Fruit fly (Drosophila melanogaster) whole organism, embryonic: ENCODE measurements around the gene CG14131.

Source experiments
- Adf1 ChIP-seq: fragments of 200-800 bp; sonication (Bioruptor generic); IDR thresholded peaks from 2 replicates; pipeline ENCODE4 v1.3.6; 2022; ENCODE audit warnings: missing biosample characterization, missing genetic modification characterization
- Atf6 ChIP-seq: fragments of 200-800 bp; sonication (Bioruptor generic); IDR thresholded peaks from 2 replicates; pipeline ENCODE4 v1.3.6; 2022; ENCODE audit warnings: missing biosample characterization, missing genetic modification characterization
- B-H2 ChIP-seq: fragments of 200-800 bp; sonication (Bioruptor generic); optimal IDR thresholded peaks from 2 replicates; lab custom pipeline; 2018; ENCODE audit warnings: missing biosample characterization, mild to moderate bottlenecking, missing genetic modification characterization
- CG1024 ChIP-seq: fragments of 200-800 bp; sonication (Bioruptor generic); IDR thresholded peaks from 2 replicates; pipeline ENCODE4 v1.3.6; 2022; ENCODE audit warnings: missing biosample characterization, missing genetic modification characterization
- CG11504 ChIP-seq: fragments of 200-800 bp; sonication (Bioruptor generic); optimal IDR thresholded peaks from 3 replicates; lab custom pipeline; 2019; ENCODE audit warnings: missing biosample characterization, mild to moderate bottlenecking, missing genetic modification characterization, moderate library complexity
- CG12236 ChIP-seq: fragments of 200-800 bp; sonication (Bioruptor generic); optimal IDR thresholded peaks from 2 replicates; lab custom pipeline; 2016; ENCODE audit warnings: missing biosample characterization, missing genetic modification characterization
- CG13287 ChIP-seq: fragments of 200-800 bp; sonication (Bioruptor generic); IDR thresholded peaks from 2 replicates; pipeline ENCODE4 v1.3.6; 2022; ENCODE audit warnings: missing biosample characterization, missing genetic modification characterization; ENCODE audit not compliant: partially characterized antibody
- CG14014 ChIP-seq: fragments of 200-800 bp; sonication (Bioruptor generic); IDR thresholded peaks from 2 replicates; pipeline ENCODE4 v1.3.6; 2022; ENCODE audit warnings: missing biosample characterization, missing genetic modification characterization
- CG14860 ChIP-seq: fragments of 200-800 bp; sonication (Bioruptor generic); IDR thresholded peaks from 3 replicates; pipeline ENCODE4 v1.3.6; 2022; ENCODE audit warnings: missing biosample characterization, missing genetic modification characterization; ENCODE audit not compliant: partially characterized antibody
- CG15514 ChIP-seq: fragments of 200-800 bp; sonication (Bioruptor generic); optimal IDR thresholded peaks from 3 replicates; lab custom pipeline; 2017; ENCODE audit warnings: missing biosample characterization, missing genetic modification characterization, mild to moderate bottlenecking, moderate library complexity, missing genetic modification reagents
- CG17568 ChIP-seq: fragments of 200-800 bp; sonication (Bioruptor generic); optimal IDR thresholded peaks from 2 replicates; lab custom pipeline; 2018; ENCODE audit warnings: missing biosample characterization, mild to moderate bottlenecking, missing genetic modification characterization, moderate library complexity
- CG17912 ChIP-seq: fragments of 200-800 bp; sonication (Bioruptor generic); optimal IDR thresholded peaks from 2 replicates; lab custom pipeline; 2018; ENCODE audit warnings: missing biosample characterization, mild to moderate bottlenecking, missing genetic modification characterization
- CG18764 ChIP-seq: fragments of 200-800 bp; sonication (Bioruptor generic); optimal IDR thresholded peaks from 3 replicates; lab custom pipeline; 2016; ENCODE audit warnings: missing biosample characterization, missing genetic modification characterization
- CG2712 ChIP-seq: fragments of 200-800 bp; optimal IDR thresholded peaks from 3 replicates; lab custom pipeline; 2019; ENCODE audit warnings: missing biosample characterization, mild to moderate bottlenecking, missing genetic modification characterization, moderate library complexity
- CG42726 ChIP-seq: fragments of 200-800 bp; sonication (Bioruptor generic); IDR thresholded peaks from 2 replicates; pipeline ENCODE4 v1.3.6; 2022; ENCODE audit warnings: missing biosample characterization, missing genetic modification characterization; ENCODE audit not compliant: partially characterized antibody
- CG4820 ChIP-seq: fragments of 200-800 bp; sonication (Bioruptor generic); optimal IDR thresholded peaks from 3 replicates; lab custom pipeline; 2016; ENCODE audit warnings: missing biosample characterization, missing genetic modification characterization
- CG6175 ChIP-seq: fragments of 200-800 bp; sonication (Bioruptor generic); IDR thresholded peaks from 3 replicates; pipeline ENCODE4 v1.3.6; 2022; ENCODE audit warnings: missing biosample characterization, missing genetic modification characterization
- CG7786 ChIP-seq: fragments of 200-800 bp; sonication (Bioruptor generic); optimal IDR thresholded peaks from 2 replicates; lab custom pipeline; 2016; ENCODE audit warnings: missing biosample characterization, missing genetic modification characterization
- CG8089 ChIP-seq: fragments of 200-800 bp; sonication (Bioruptor generic); optimal IDR thresholded peaks from 3 replicates; lab custom pipeline; 2016; ENCODE audit warnings: missing biosample characterization, missing genetic modification characterization
- CG9437 ChIP-seq: fragments of 200-800 bp; sonication (Bioruptor generic); optimal IDR thresholded peaks from 2 replicates; lab custom pipeline; 2018; ENCODE audit warnings: missing biosample characterization, mild to moderate bottlenecking, missing genetic modification characterization
- CTCF ChIP-seq: fragments of 200-800 bp; sonication (Bioruptor generic); optimal IDR thresholded peaks from 2 replicates; lab custom pipeline; 2017; ENCODE audit warnings: missing biosample characterization, mild to moderate bottlenecking, missing genetic modification characterization, moderate library complexity
- Doc3 ChIP-seq: fragments of 200-800 bp; sonication (Bioruptor generic); IDR thresholded peaks from 3 replicates; pipeline ENCODE4 v1.3.6; 2022; ENCODE audit warnings: missing biosample characterization, missing genetic modification characterization; ENCODE audit not compliant: partially characterized antibody
- Dp ChIP-seq: fragments of 200-800 bp; sonication (Bioruptor generic); optimal IDR thresholded peaks from 2 replicates; lab custom pipeline; 2018; ENCODE audit warnings: missing biosample characterization, mild to moderate bottlenecking, missing genetic modification characterization, moderate library complexity
- Hr3 ChIP-seq: fragments of 200-800 bp; sonication (Bioruptor generic); optimal IDR thresholded peaks from 3 replicates; lab custom pipeline; 2016; ENCODE audit warnings: missing biosample characterization, missing genetic modification characterization
- Jarid2 ChIP-seq: fragments of 200-800 bp; sonication (Bioruptor generic); optimal IDR thresholded peaks from 3 replicates; lab custom pipeline; 2017; ENCODE audit warnings: mild to moderate bottlenecking, missing biosample characterization, missing genetic modification reagents, missing genetic modification characterization
- Med ChIP-seq: fragments of 200-800 bp; sonication (Bioruptor generic); peaks from one replicate; lab custom pipeline; 2016; ENCODE audit warnings: missing biosample characterization, missing genetic modification characterization, mild to moderate bottlenecking, inconsistent platforms, moderate library complexity
- Scr ChIP-seq: fragments of 200-800 bp; sonication (Bioruptor generic); IDR thresholded peaks from 2 replicates; pipeline ENCODE4 v1.3.6; 2022; ENCODE audit warnings: missing biosample characterization, missing genetic modification characterization; ENCODE audit not compliant: partially characterized antibody
- Spps ChIP-seq: fragments of 200-800 bp; sonication (Bioruptor generic); optimal IDR thresholded peaks from 2 replicates; lab custom pipeline; 2018; ENCODE audit warnings: missing biosample characterization, mild to moderate bottlenecking, missing genetic modification characterization
- Xbp1 ChIP-seq: fragments of 200-800 bp; sonication (Bioruptor generic); optimal IDR thresholded peaks from 3 replicates; lab custom pipeline; 2016; ENCODE audit warnings: missing biosample characterization, mild to moderate bottlenecking, missing genetic modification characterization
- crc ChIP-seq: fragments of 200-800 bp; sonication (Bioruptor generic); optimal IDR thresholded peaks from 2 replicates; lab custom pipeline; 2016; ENCODE audit warnings: missing biosample characterization, missing genetic modification characterization
- hb ChIP-seq: fragments of 200-800 bp; sonication (Bioruptor generic); IDR thresholded peaks from 3 replicates; pipeline ENCODE4 v1.3.6; 2022; ENCODE audit warnings: missing biosample characterization, missing genetic modification characterization; ENCODE audit not compliant: partially characterized antibody
- inv ChIP-seq: fragments of 200-800 bp; sonication (Bioruptor generic); IDR thresholded peaks from 2 replicates; pipeline ENCODE4 v1.3.6; 2022; ENCODE audit warnings: missing biosample characterization, missing genetic modification characterization; ENCODE audit not compliant: partially characterized antibody
- kay ChIP-seq: fragments of 200-800 bp; sonication (Bioruptor generic); optimal IDR thresholded peaks from 2 replicates; lab custom pipeline; 2016; ENCODE audit warnings: missing biosample characterization, missing genetic modification characterization
- klu ChIP-seq: fragments of 200-800 bp; sonication (Bioruptor generic); IDR thresholded peaks from 2 replicates; pipeline ENCODE4 v1.3.6; 2022; ENCODE audit warnings: missing biosample characterization, missing genetic modification characterization
- kni ChIP-seq: fragments of 200-800 bp; sonication (Bioruptor generic); optimal IDR thresholded peaks from 3 replicates; lab custom pipeline; 2017; ENCODE audit warnings: mild to moderate bottlenecking, missing biosample characterization, missing genetic modification reagents, missing genetic modification characterization
- pho ChIP-seq: fragments of 200-800 bp; sonication (Bioruptor generic); optimal IDR thresholded peaks from 2 replicates; lab custom pipeline; 2016; ENCODE audit warnings: missing biosample characterization, missing genetic modification characterization
- sens ChIP-seq: fragments of 200-800 bp; sonication (Bioruptor generic); peaks from one replicate; lab custom pipeline; 2016; ENCODE audit warnings: missing biosample characterization, missing genetic modification characterization
- ssp ChIP-seq: fragments of 200-800 bp; sonication (Bioruptor generic); IDR thresholded peaks from 2 replicates; pipeline ENCODE4 v1.3.6; 2022; ENCODE audit warnings: missing biosample characterization, missing genetic modification characterization
- stwl ChIP-seq: fragments of 200-800 bp; sonication (Bioruptor generic); optimal IDR thresholded peaks from 3 replicates; lab custom pipeline; 2018; ENCODE audit warnings: missing biosample characterization, mild to moderate bottlenecking, missing genetic modification characterization, moderate library complexity
- tna ChIP-seq: fragments of 200-800 bp; sonication (Bioruptor generic); IDR thresholded peaks from 2 replicates; pipeline ENCODE4 v1.3.6; 2022; ENCODE audit warnings: missing biosample characterization, missing genetic modification characterization; ENCODE audit not compliant: partially characterized antibody
- vvl ChIP-seq: fragments of 200-800 bp; sonication (Bioruptor generic); IDR thresholded peaks from 2 replicates; pipeline ENCODE4 v1.3.6; 2022; ENCODE audit warnings: missing biosample characterization, missing genetic modification characterization
- zen ChIP-seq: fragments of 200-800 bp; sonication (Bioruptor generic); optimal IDR thresholded peaks from 3 replicates; lab custom pipeline; 2018; ENCODE audit warnings: missing biosample characterization, mild to moderate bottlenecking, missing genetic modification characterization, moderate library complexity

Gene CG14131

DNA sequence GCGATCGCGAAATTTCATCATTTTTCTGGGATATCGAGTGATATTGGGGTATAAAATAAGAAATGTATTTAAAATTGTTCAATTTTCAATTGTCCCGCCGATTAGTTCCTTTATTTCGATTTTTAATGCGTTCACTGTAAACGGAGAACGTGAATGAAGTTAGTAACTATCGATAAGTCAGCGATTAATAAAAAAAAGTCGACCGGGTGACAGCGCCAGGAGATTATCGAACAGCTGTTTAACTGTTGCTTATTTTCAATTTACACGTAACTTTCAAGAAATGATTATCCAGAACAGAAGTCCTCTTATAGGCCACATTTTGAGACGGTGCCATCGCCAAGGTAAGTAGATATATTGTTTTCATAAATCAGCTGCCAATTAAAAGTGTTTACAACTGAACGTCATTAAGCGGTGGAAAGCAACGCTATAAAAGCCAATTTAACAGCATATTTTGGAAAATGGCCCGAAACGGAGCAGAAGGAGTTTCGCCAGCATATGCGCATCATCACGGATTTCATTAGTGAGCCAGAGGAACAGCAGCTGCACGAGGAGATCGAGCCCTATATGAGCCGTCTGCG lies 38.4 kb downstream of the CG14131 start, which contains the start of gene CG14130 (continued):
- TF ChIP-seq CG12236 (GFP tag; lab: Kevin White, UChicago) (no peak), klu (no peak), Atf6 (no peak), Xbp1 (peak; percentile 31), CG14014 (no peak), CG4820 (no peak), CG17912 (GFP tag; lab: Kevin White, UChicago) (no peak), sens (GFP tag; lab: Kevin White, UChicago) (peak; percentile 81), CG2712 (tag; lab: Kevin White, UChicago) (no peak), CG11504 (tag; lab: Kevin White, UChicago) (peak; percentile 94), hb (GFP tag; lab: Robert Waterston, UW) (peak; percentile 87), Spps (tag; lab: Kevin White, UChicago) (no peak), Adf1 (GFP tag; lab: Robert Waterston, UW) (no peak), zen (tag; lab: Kevin White, UChicago) (peak; percentile 22), Doc3 (peak; percentile 89), Med (GFP tag; lab: Kevin White, UChicago) (peak; percentile 75), CG15514 (GFP tag; lab: Kevin White, UChicago) (peak; percentile 52), ssp (no peak), CG42726 (GFP tag; lab: Robert Waterston, UW) (peak; percentile 68; the same call in 1 of the 2 replicates), CG8089 (no peak), CG6175 (GFP tag; lab: Robert Waterston, UW) (no peak), kay (GFP tag; lab: Kevin White, UChicago) (no peak), CG9437 (no peak), B-H2 (GFP tag; lab: Kevin White, UChicago) (no peak), CG17568 (GFP tag; lab: Kevin White, UChicago) (no peak), CG1024 (GFP tag; lab: Robert Waterston, UW) (no peak), CG13287 (GFP tag; lab: Robert Waterston, UW) (peak; percentile 98), Hr3 (GFP tag; lab: Kevin White, UChicago) (no peak), Jarid2 (GFP tag; lab: Kevin White, UChicago) (no peak), CG7786 (GFP tag; lab: Kevin White, UChicago) (no peak), stwl (peak; percentile 58), CG18764 (GFP tag; lab: Kevin White, UChicago) (no peak), pho (GFP tag; lab: Kevin White, UChicago) (no peak), Dp (GFP tag; lab: Kevin White, UChicago) (peak; percentile 96), crc (no peak), tna (GFP tag; lab: Robert Waterston, UW) (peak; percentile 92), kni (GFP tag; lab: Kevin White, UChicago) (no peak), CG14860 (GFP tag; lab: Robert Waterston, UW) (peak; percentile 91), inv (GFP tag; lab: Robert Waterston, UW) (peak; percentile 79), CTCF (GFP tag; lab: Kevin White, UChicago) (peak; percentile 28), vvl (GFP tag; lab: Robert Waterston, UW) (0 out of 2 replicates have a peak, but pooled peaks have one; percentile 37), Scr (GFP tag; lab: Robert Waterston, UW) (peak; percentile 90)
